Worm (Caenorhabditis elegans) whole organism, L1 larva: ENCODE data around the gene R10E9.3.

Experiments used
- C04F5.9 ChIP-seq: sonication (generic microtip); optimal IDR thresholded peaks from 2 replicates; lab custom pipeline; 2016; ENCODE audit warnings: missing genetic modification characterization, missing compliant biosample characterization
- C34B4.2 ChIP-seq: sonication (generic microtip); optimal IDR thresholded peaks from 2 replicates; lab custom pipeline; 2017; ENCODE audit warnings: mild to moderate bottlenecking, missing genetic modification characterization, missing compliant biosample characterization
- ama-1 ChIP-seq: fragments of 150-350 bp; optimal IDR thresholded peaks from 2 replicates; lab custom pipeline; 2014
- blmp-1 ChIP-seq: fragments of 150-350 bp; optimal IDR thresholded peaks from 2 replicates; lab custom pipeline; 2014; ENCODE audit warnings: missing biosample characterization, missing genetic modification characterization
- dpl-1 ChIP-seq, 3 experiments: fragments of 150-350 bp in 2 of 3; sonication (generic microtip) in 1 of 3; optimal IDR thresholded peaks; 2 replicates each; lab custom pipeline; 2014 to 2017; ENCODE audit warnings: missing biosample characterization in 3 of 3, missing genetic modification characterization in 3 of 3, missing genetic modification reagents in 3 of 3
- dsc-1 ChIP-seq: sonication (generic microtip); optimal IDR thresholded peaks from 2 replicates; lab custom pipeline; 2016; ENCODE audit warnings: mild to moderate bottlenecking, missing genetic modification characterization, missing compliant biosample characterization
- efl-1 ChIP-seq, 4 experiments: fragments of 150-350 bp; optimal IDR thresholded peaks in 3 of 4; peaks in 1 of 4; 1 replicate in 1 of 4; 2 replicates in 3 of 4; lab custom pipeline; 2014; ENCODE audit warnings: missing biosample characterization in 2 of 4, missing genetic modification characterization in 2 of 4, missing genetic modification reagents in 2 of 4
- elt-2 ChIP-seq: sonication (generic microtip); optimal IDR thresholded peaks from 2 replicates; lab custom pipeline; 2016; ENCODE audit warnings: missing genetic modification characterization, mild to moderate bottlenecking, inconsistent platforms, missing compliant biosample characterization, missing genetic modification reagents
- elt-3 ChIP-seq, 6 experiments: fragments of 150-350 bp in 1 of 6; sonication (generic microtip); optimal IDR thresholded peaks; 2 replicates each; lab custom pipeline; 2017 to 2018; ENCODE audit warnings: missing biosample characterization in 6 of 6, missing genetic modification characterization in 6 of 6, inconsistent platforms in 1 of 6
- ets-5 ChIP-seq: fragments of 200-800 bp; sonication (Bioruptor generic); IDR thresholded peaks from 2 replicates; pipeline ENCODE4 v1.3.6; 2022; ENCODE audit warnings: missing genetic modification characterization, missing compliant biosample characterization
- fkh-10 ChIP-seq: sonication (generic microtip); optimal IDR thresholded peaks from 2 replicates; lab custom pipeline; 2017; ENCODE audit warnings: missing biosample characterization, missing genetic modification reagents, missing genetic modification characterization
- hpl-2 ChIP-seq: fragments of 150-350 bp; optimal IDR thresholded peaks from 2 replicates; lab custom pipeline; 2014; ENCODE audit warnings: missing biosample characterization, missing genetic modification reagents, missing genetic modification characterization
- irx-1 ChIP-seq: sonication (generic microtip); optimal IDR thresholded peaks from 2 replicates; lab custom pipeline; 2016; ENCODE audit warnings: missing genetic modification characterization, missing compliant biosample characterization
- isw-1 ChIP-seq: fragments of 200-800 bp; sonication (Bioruptor generic); IDR thresholded peaks from 2 replicates; pipeline ENCODE4 v1.3.6; 2022; ENCODE audit warnings: missing genetic modification characterization, missing compliant biosample characterization
- lin-14 ChIP-seq: fragments of 200-800 bp; sonication (Bioruptor generic); optimal IDR thresholded peaks from 2 replicates; lab custom pipeline; 2018; ENCODE audit warnings: mild to moderate bottlenecking, missing genetic modification characterization, moderate library complexity, missing compliant biosample characterization
- lin-35 ChIP-seq, 2 experiments: fragments of 150-350 bp; optimal IDR thresholded peaks; 2 replicates each; lab custom pipeline; 2014; ENCODE audit warnings: missing biosample characterization in 2 of 2, missing genetic modification characterization in 2 of 2, missing genetic modification reagents in 2 of 2
- lin-39 ChIP-seq: fragments of 150-350 bp; optimal IDR thresholded peaks from 2 replicates; lab custom pipeline; 2014; ENCODE audit warnings: missing biosample characterization, missing genetic modification reagents, missing genetic modification characterization
- lsy-2 ChIP-seq, 2 experiments: fragments of 150-350 bp; optimal IDR thresholded peaks; 2 replicates each; lab custom pipeline; 2014; ENCODE audit warnings: missing biosample characterization in 2 of 2, missing genetic modification characterization in 2 of 2
- mdl-1 ChIP-seq, 2 experiments: fragments of 150-350 bp; optimal IDR thresholded peaks; 2 replicates each; lab custom pipeline; 2014 to 2017; ENCODE audit warnings: missing biosample characterization in 2 of 2, missing genetic modification characterization in 2 of 2, inconsistent platforms in 1 of 2
- mep-1 ChIP-seq: fragments of 150-350 bp; optimal IDR thresholded peaks from 2 replicates; lab custom pipeline; 2014; ENCODE audit warnings: missing biosample characterization, missing genetic modification characterization
- nhr-19 ChIP-seq: fragments of 200-800 bp; sonication (Bioruptor generic); conservative IDR thresholded peaks from 2 replicates; pipeline ENCODE4 v1.3.6; 2022; ENCODE audit warnings: missing genetic modification characterization, missing compliant biosample characterization
- nhr-20 ChIP-seq: sonication (generic microtip); optimal IDR thresholded peaks from 2 replicates; lab custom pipeline; 2016; ENCODE audit warnings: mild to moderate bottlenecking, missing genetic modification characterization, missing compliant biosample characterization
- nhr-28 ChIP-seq: fragments of 150-350 bp; optimal IDR thresholded peaks from 2 replicates; lab custom pipeline; 2014; ENCODE audit warnings: missing biosample characterization, missing genetic modification characterization
- nhr-47 ChIP-seq: sonication (generic microtip); optimal IDR thresholded peaks from 2 replicates; lab custom pipeline; 2016; ENCODE audit warnings: mild to moderate bottlenecking, missing genetic modification characterization, moderate library complexity, missing compliant biosample characterization
- nhr-71 ChIP-seq: sonication (generic microtip); optimal IDR thresholded peaks from 2 replicates; lab custom pipeline; 2016; ENCODE audit warnings: mild to moderate bottlenecking, missing genetic modification characterization, moderate library complexity, missing compliant biosample characterization
- nhr-76 ChIP-seq: sonication (generic microtip); optimal IDR thresholded peaks from 2 replicates; lab custom pipeline; 2017; ENCODE audit warnings: missing biosample characterization, missing genetic modification characterization
- nhr-77 ChIP-seq: fragments of 150-350 bp; optimal IDR thresholded peaks from 2 replicates; lab custom pipeline; 2014; ENCODE audit warnings: missing biosample characterization, missing genetic modification characterization
- pag-3 ChIP-seq: sonication (generic microtip); optimal IDR thresholded peaks from 2 replicates; lab custom pipeline; 2017; ENCODE audit warnings: missing genetic modification characterization, mild to moderate bottlenecking, missing compliant biosample characterization, antibody characterized with exemption, borderline replicate concordance; ENCODE audit not compliant: insufficient read depth
- pax-3 ChIP-seq: fragments of 200-800 bp; sonication (Bioruptor generic); optimal IDR thresholded peaks from 2 replicates; lab custom pipeline; 2018; ENCODE audit warnings: mild to moderate bottlenecking, missing genetic modification characterization, moderate library complexity, missing compliant biosample characterization
- pqm-1 ChIP-seq: sonication (generic microtip); optimal IDR thresholded peaks from 3 replicates; lab custom pipeline; 2017; ENCODE audit warnings: missing biosample characterization, missing genetic modification characterization
- rnt-1 ChIP-seq: sonication (generic microtip); optimal IDR thresholded peaks from 2 replicates; lab custom pipeline; 2016; ENCODE audit warnings: mild to moderate bottlenecking, missing genetic modification characterization, moderate library complexity, missing compliant biosample characterization
- skn-1 ChIP-seq: fragments of 150-350 bp; optimal IDR thresholded peaks from 2 replicates; lab custom pipeline; 2014; ENCODE audit warnings: missing biosample characterization, missing genetic modification characterization
- snpc-4 ChIP-seq: fragments of 150-350 bp; optimal IDR thresholded peaks from 2 replicates; lab custom pipeline; 2014; ENCODE audit warnings: missing biosample characterization, missing genetic modification characterization
- snu-23 ChIP-seq: sonication (generic microtip); optimal IDR thresholded peaks from 2 replicates; lab custom pipeline; 2016; ENCODE audit warnings: missing genetic modification characterization, missing compliant biosample characterization
- sox-4 ChIP-seq: sonication (generic microtip); optimal IDR thresholded peaks from 2 replicates; lab custom pipeline; 2016; ENCODE audit warnings: missing genetic modification characterization, missing compliant biosample characterization
- unc-30 ChIP-seq: sonication (generic microtip); optimal IDR thresholded peaks from 2 replicates; lab custom pipeline; 2017; ENCODE audit warnings: missing biosample characterization, missing genetic modification characterization
- unc-86 ChIP-seq: sonication (generic microtip); optimal IDR thresholded peaks from 2 replicates; lab custom pipeline; 2016; ENCODE audit warnings: missing genetic modification characterization, missing compliant biosample characterization
- unc-98 ChIP-seq: fragments of 200-800 bp; sonication (Bioruptor generic); IDR thresholded peaks from 2 replicates; pipeline ENCODE4 v1.3.6; 2022; ENCODE audit warnings: missing genetic modification characterization, missing compliant biosample characterization
- zag-1 ChIP-seq: fragments of 150-350 bp; optimal IDR thresholded peaks from 2 replicates; lab custom pipeline; 2014; ENCODE audit warnings: missing biosample characterization, missing genetic modification characterization
- ztf-4 ChIP-seq: fragments of 150-350 bp; optimal IDR thresholded peaks from 2 replicates; lab custom pipeline; 2014; ENCODE audit warnings: missing biosample characterization, missing genetic modification characterization

R10E9.3 gene

ce11 chrIII:3959987-3960386, at the start of gene R10E9.3:
R10E9.3 (plus strand) TSS chrIII:3960221.
- TF ChIP-seq nhr-76 (no peak), nhr-20 (peak; percentile 32), unc-30 (tag; lab: Kevin White, UChicago) (no peak), efl-1 (optimal IDR thresholded peaks at IDR 0.05; lab: Kevin White, UChicago) (no peak), efl-1 (GFP tag; optimal IDR thresholded peaks at IDR 0.05 in 1 of 2; lab: Kevin White, UChicago) (peak in 1 of 2 experiments; percentile 83), lin-35 (GFP tag; optimal IDR thresholded peaks at IDR 0.05; lab: Kevin White, UChicago) (peak in 1 of 2 experiments; percentile 40), mdl-1 (tag; optimal IDR thresholded peaks at IDR 0.05; lab: Kevin White, UChicago) (peak in 1 of 2 experiments; percentile 5), nhr-19 (GFP tag; lab: Robert Waterston, UW) (no peak), nhr-77 (tag; lab: Kevin White, UChicago) (no peak), lin-39 (tag; lab: Kevin White, UChicago) (no peak), pag-3 (no peak), pqm-1 (tag; lab: Kevin White, UChicago) (no peak), ama-1 (lab: Kevin White, UChicago) (no peak), irx-1 (tag; lab: Kevin White, UChicago) (no peak), snpc-4 (no peak), lin-14 (GFP tag; lab: Kevin White, UChicago) (no peak), elt-2 (peak; percentile 10), nhr-71 (tag; lab: Kevin White, UChicago) (no peak)

DNA sequence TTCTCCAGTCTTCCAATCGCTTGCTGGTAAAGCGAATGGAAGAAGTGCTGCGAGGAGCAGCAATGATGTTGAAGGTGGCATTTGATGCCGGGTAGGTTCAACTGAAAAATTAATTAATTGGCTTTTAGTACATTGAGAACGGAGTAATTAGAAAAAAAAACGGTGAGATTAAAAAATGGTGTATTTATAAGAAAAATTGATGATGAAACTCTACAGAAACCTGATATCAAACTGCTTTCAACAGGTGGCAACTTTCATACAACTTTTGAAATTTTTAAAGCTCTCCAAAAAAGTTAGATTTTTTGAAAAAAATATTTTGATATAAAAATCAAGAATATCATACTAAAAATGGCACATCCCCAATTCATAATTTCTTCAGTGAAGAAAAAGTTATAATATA, 46.0 kb upstream of the R10E9.3 start, which contains the start of gene pat-3:
pat-3 (minus strand) TSS at position 101 of the 400 bp plus-strand sequence.
- TF ChIP-seq unc-98 (no peak), ama-1 (lab: Kevin White, UChicago) (no peak), rnt-1 (tag; lab: Kevin White, UChicago) (no peak)

ce11 chrIII:3914836-3915235, 45.2 kb upstream of the R10E9.3 start:
- TF ChIP-seq lin-14 (GFP tag; lab: Kevin White, UChicago): peak; percentile 47
- TF ChIP-seq elt-3 (tag; optimal IDR thresholded peaks at IDR 0.05; lab: Kevin White, UChicago): no peak
- TF ChIP-seq nhr-20: peak; percentile 31
- peak; percentile 37 for TF ChIP-seq nhr-71 (tag; lab: Kevin White, UChicago)
- TF ChIP-seq ztf-4 (tag; lab: Kevin White, UChicago): no peak
- peak in 1 of 2 experiments; percentile 21 for TF ChIP-seq lsy-2 (tag; optimal IDR thresholded peaks at IDR 0.05; lab: Kevin White, UChicago)
- TF ChIP-seq pag-3: peak; percentile 64
- TF ChIP-seq nhr-19 (GFP tag; lab: Robert Waterston, UW): peak; percentile 18; the same call in 1 of the 2 replicates
- peak; percentile 60 for TF ChIP-seq rnt-1 (tag; lab: Kevin White, UChicago)
- TF ChIP-seq zag-1 (tag; lab: Kevin White, UChicago): no peak
- no peak for TF ChIP-seq snu-23 (GFP tag; lab: Kevin White, UChicago)
- no peak for TF ChIP-seq lin-35 (GFP tag; optimal IDR thresholded peaks at IDR 0.05; lab: Kevin White, UChicago)

DNA sequence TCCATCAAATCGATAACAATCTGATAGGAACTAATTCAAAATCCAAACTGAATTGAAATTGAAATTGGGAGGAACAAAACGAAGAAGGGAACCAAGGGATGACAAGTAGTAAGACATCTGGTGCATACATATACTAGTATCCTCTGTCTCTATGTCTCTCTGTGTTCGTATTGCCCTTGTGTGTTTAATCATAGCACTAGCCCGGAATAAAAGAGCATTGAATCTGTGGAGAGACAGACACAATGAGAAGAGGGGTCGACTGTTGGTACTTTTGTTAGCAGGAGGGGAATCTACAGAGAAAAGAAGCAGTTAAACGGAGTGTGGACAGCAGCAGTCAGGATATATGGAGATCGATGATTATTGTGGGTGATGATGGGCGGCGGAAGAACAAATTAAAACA, 44.3 kb upstream of the R10E9.3 start:
- TF ChIP-seq dpl-1 (GFP tag; optimal IDR thresholded peaks at IDR 0.05; lab: Kevin White, UChicago) (peak in 1 of 3 experiments; percentile 17), dsc-1 (tag; lab: Kevin White, UChicago) (peak; percentile 15), ets-5 (GFP tag; lab: Robert Waterston, UW) (no peak), skn-1 (no peak), lsy-2 (tag; optimal IDR thresholded peaks at IDR 0.05; lab: Kevin White, UChicago) (peak; percentile 4 to 19), hpl-2 (GFP tag; lab: Kevin White, UChicago) (no peak), isw-1 (no peak), blmp-1 (tag; lab: Kevin White, UChicago) (peak; percentile 44), fkh-10 (GFP tag; lab: Kevin White, UChicago) (no peak), snu-23 (GFP tag; lab: Kevin White, UChicago) (peak; percentile 34), pax-3 (tag; lab: Kevin White, UChicago) (no peak), C04F5.9 (no peak), lin-35 (GFP tag; optimal IDR thresholded peaks at IDR 0.05; lab: Kevin White, UChicago) (peak in 1 of 2 experiments; percentile 23), rnt-1 (tag; lab: Kevin White, UChicago) (peak; percentile 20), mdl-1 (tag; optimal IDR thresholded peaks at IDR 0.05; lab: Kevin White, UChicago) (no peak), mep-1 (tag; lab: Kevin White, UChicago) (peak; percentile 65), efl-1 (optimal IDR thresholded peaks at IDR 0.05; lab: Kevin White, UChicago) (peak in 1 of 2 experiments; percentile 16), efl-1 (GFP tag; optimal IDR thresholded peaks at IDR 0.05 in 1 of 2; lab: Kevin White, UChicago) (no peak), C34B4.2 (tag; lab: Kevin White, UChicago) (no peak), unc-98 (no peak), nhr-28 (no peak), sox-4 (tag; lab: Kevin White, UChicago) (no peak), lin-14 (GFP tag; lab: Kevin White, UChicago) (peak; percentile 58), nhr-47 (tag; lab: Kevin White, UChicago) (no peak), unc-86 (tag; lab: Kevin White, UChicago) (no peak)
